Fruit fly (Drosophila melanogaster): ENCODE measurements around the gene CG34039.
A peak's percentile ranks its signal among the peaks of the same experiment; 100 is the strongest.

Gene CG34039

dm6 chr3L:14537435-14537991 is 22.3 kb upstream of the CG34039 start, which contains the start of gene Mpcp2:
Mpcp2 (plus strand) TSS chr3L:14537651.
- TF ChIP-seq OdsH (GFP tag; optimal IDR thresholded peaks at IDR 0.05) (peak; percentile 4), Hnf4 (GFP tag; optimal IDR thresholded peaks at IDR 0.05) (no peak), psq (GFP tag; optimal IDR thresholded peaks at IDR 0.05) (peak; percentile 3), dl (GFP tag; optimal IDR thresholded peaks at IDR 0.05; ENCODE audit: insufficient read depth in 1 of 2, partially characterized antibody in 2 of 2) (no peak), dsf (GFP tag; optimal IDR thresholded peaks at IDR 0.05; ENCODE audit: borderline replicate concordance) (no peak), Rel (GFP tag; optimal IDR thresholded peaks at IDR 0.05) (no peak), Rel (tag; optimal IDR thresholded peaks at IDR 0.05) (peak; percentile 71), Hr83 (GFP tag; optimal IDR thresholded peaks at IDR 0.05; ENCODE audit: poor library complexity, severe bottlenecking) (peak; percentile 49), rgr (GFP tag; optimal IDR thresholded peaks at IDR 0.05) (peak; percentile 46), Sp1 (GFP tag; optimal IDR thresholded peaks at IDR 0.05) (peak; percentile 20), fru (GFP tag; optimal IDR thresholded peaks at IDR 0.05) (peak; percentile 8), foxo (GFP tag; optimal IDR thresholded peaks at IDR 0.05) (peak in 1 of 2 experiments; percentile 42), CG32264 (GFP tag; optimal IDR thresholded peaks at IDR 0.05) (no peak), HLH106 (tag; optimal IDR thresholded peaks at IDR 0.05) (peak; percentile 20), brk (GFP tag; optimal IDR thresholded peaks at IDR 0.05) (no peak), GATAd (GFP tag; optimal IDR thresholded peaks at IDR 0.05) (no peak), CrebA (GFP tag; optimal IDR thresholded peaks at IDR 0.05; ENCODE audit: borderline replicate concordance) (peak; percentile 7), Vsx2 (GFP tag; optimal IDR thresholded peaks at IDR 0.05; ENCODE audit: partially characterized antibody) (no peak), usp (GFP tag; optimal IDR thresholded peaks at IDR 0.05) (no peak), h (GFP tag; optimal IDR thresholded peaks at IDR 0.05) (peak; percentile 34), Dif (GFP tag; optimal IDR thresholded peaks at IDR 0.05; ENCODE audit: partially characterized antibody) (peak; percentile 10), sage (GFP tag; optimal IDR thresholded peaks at IDR 0.05) (no peak), N (GFP tag; optimal IDR thresholded peaks at IDR 0.05) (no peak)

- TF ChIP-seq CG32264 (GFP tag; optimal IDR thresholded peaks at IDR 0.05) (no peak), jim (GFP tag; optimal IDR thresholded peaks at IDR 0.05) (peak; percentile 22), Rel (GFP tag; optimal IDR thresholded peaks at IDR 0.05) (no peak), Rel (tag; optimal IDR thresholded peaks at IDR 0.05) (peak; percentile 84), usp (GFP tag; optimal IDR thresholded peaks at IDR 0.05) (no peak), psq (GFP tag; optimal IDR thresholded peaks at IDR 0.05) (no peak), fru (GFP tag; optimal IDR thresholded peaks at IDR 0.05) (peak; percentile 22), sage (GFP tag; optimal IDR thresholded peaks at IDR 0.05) (no peak), Hnf4 (GFP tag; optimal IDR thresholded peaks at IDR 0.05) (peak; percentile 35), brk (GFP tag; optimal IDR thresholded peaks at IDR 0.05) (no peak), Dif (GFP tag; optimal IDR thresholded peaks at IDR 0.05; ENCODE audit: partially characterized antibody) (no peak), Hr83 (GFP tag; optimal IDR thresholded peaks at IDR 0.05; ENCODE audit: poor library complexity, severe bottlenecking) (peak; percentile 74), Vsx2 (GFP tag; optimal IDR thresholded peaks at IDR 0.05; ENCODE audit: partially characterized antibody) (no peak), Myc (optimal IDR thresholded peaks at IDR 0.05) (no peak), sv (GFP tag; optimal IDR thresholded peaks at IDR 0.05) (no peak), Mio (GFP tag; optimal IDR thresholded peaks at IDR 0.05) (peak; percentile 39), Hr78 (GFP tag; optimal IDR thresholded peaks at IDR 0.05) (no peak), dsf (GFP tag; optimal IDR thresholded peaks at IDR 0.05; ENCODE audit: borderline replicate concordance) (no peak), woc (GFP tag; optimal IDR thresholded peaks at IDR 0.05) (peak; percentile 27), GATAd (GFP tag; optimal IDR thresholded peaks at IDR 0.05) (no peak), Jra (GFP tag; optimal IDR thresholded peaks at IDR 0.05) (no peak), foxo (GFP tag; optimal IDR thresholded peaks at IDR 0.05) (peak in 1 of 2 experiments; percentile 37), OdsH (GFP tag; optimal IDR thresholded peaks at IDR 0.05) (peak; percentile 43), dl (GFP tag; optimal IDR thresholded peaks at IDR 0.05; ENCODE audit: insufficient read depth in 1 of 2, partially characterized antibody in 2 of 2) (no peak), lola (GFP tag; optimal IDR thresholded peaks at IDR 0.05) (no peak), Abd-B (GFP tag; optimal IDR thresholded peaks at IDR 0.05) (no peak), CG9705 (GFP tag; optimal IDR thresholded peaks at IDR 0.05) (no peak), CrebA (GFP tag; optimal IDR thresholded peaks at IDR 0.05; ENCODE audit: borderline replicate concordance) (no peak), HLH106 (tag; optimal IDR thresholded peaks at IDR 0.05) (no peak), Sp1 (GFP tag; optimal IDR thresholded peaks at IDR 0.05) (peak; percentile 12), N (GFP tag; optimal IDR thresholded peaks at IDR 0.05) (no peak), pan (optimal IDR thresholded peaks at IDR 0.05) (no peak), br (GFP tag; optimal IDR thresholded peaks at IDR 0.05) (peak; percentile 44), tai (GFP tag; optimal IDR thresholded peaks at IDR 0.05) (no peak), Dfd (GFP tag; optimal IDR thresholded peaks at IDR 0.05) (no peak), ey (GFP tag; optimal IDR thresholded peaks at IDR 0.05) (no peak), dmrt93B (GFP tag; optimal IDR thresholded peaks at IDR 0.05) (no peak), rgr (GFP tag; optimal IDR thresholded peaks at IDR 0.05) (peak; percentile 47), h (GFP tag; optimal IDR thresholded peaks at IDR 0.05) (peak; percentile 61)
Observed at dm6 chr3L:14543971-14544655, 15.7 kb upstream of the CG34039 start.
